Worm (Caenorhabditis elegans) whole organism, L2 larva: Measurements from ENCODE around the gene R09D1.14.

Experiments used
- F13H6.1 ChIP-seq: sonication (generic microtip); optimal IDR thresholded peaks from 2 replicates; lab custom pipeline; 2016; ENCODE audit warnings: missing genetic modification characterization, missing compliant biosample characterization
- R02D3.7 ChIP-seq: fragments of 150-350 bp; optimal IDR thresholded peaks from 2 replicates; lab custom pipeline; 2014; ENCODE audit warnings: missing biosample characterization, missing genetic modification characterization
- ZK546.5 ChIP-seq: sonication (generic microtip); optimal IDR thresholded peaks from 2 replicates; lab custom pipeline; 2017; ENCODE audit warnings: missing biosample characterization, missing genetic modification characterization
- alr-1 ChIP-seq: fragments of 150-350 bp; optimal IDR thresholded peaks from 2 replicates; lab custom pipeline; 2014; ENCODE audit warnings: missing biosample characterization, missing genetic modification characterization
- aly-2 ChIP-seq: fragments of 150-350 bp; optimal IDR thresholded peaks from 2 replicates; lab custom pipeline; 2014; ENCODE audit warnings: missing biosample characterization, missing genetic modification characterization
- ama-1 ChIP-seq: fragments of 150-350 bp; optimal IDR thresholded peaks from 2 replicates; lab custom pipeline; 2018; ENCODE audit warnings: inconsistent platforms
- blmp-1 ChIP-seq: sonication (generic microtip); optimal IDR thresholded peaks from 2 replicates; lab custom pipeline; 2017; ENCODE audit warnings: missing genetic modification characterization, mild to moderate bottlenecking, missing compliant biosample characterization, antibody characterized with exemption, moderate library complexity; ENCODE audit not compliant: insufficient read depth
- ceh-82 ChIP-seq: fragments of 150-350 bp; optimal IDR thresholded peaks from 2 replicates; lab custom pipeline; 2014; ENCODE audit warnings: missing biosample characterization, missing genetic modification characterization
- crh-2 ChIP-seq: sonication (generic microtip); optimal IDR thresholded peaks from 2 replicates; lab custom pipeline; 2017; ENCODE audit warnings: missing biosample characterization, missing genetic modification characterization
- dmd-4 ChIP-seq: sonication (generic microtip); optimal IDR thresholded peaks from 2 replicates; lab custom pipeline; 2017; ENCODE audit warnings: missing biosample characterization, missing genetic modification characterization
- egl-27 ChIP-seq: sonication (generic microtip); optimal IDR thresholded peaks from 3 replicates; lab custom pipeline; 2017; ENCODE audit warnings: missing biosample characterization, missing genetic modification reagents, missing genetic modification characterization
- elt-3 ChIP-seq: sonication (generic microtip); optimal IDR thresholded peaks from 2 replicates; lab custom pipeline; 2017; ENCODE audit warnings: missing biosample characterization, missing genetic modification characterization
- fos-1 ChIP-seq: fragments of 150-350 bp; optimal IDR thresholded peaks from 2 replicates; lab custom pipeline; 2014; ENCODE audit warnings: missing biosample characterization, missing genetic modification characterization
- gmeb-1 ChIP-seq: fragments of 150-350 bp; optimal IDR thresholded peaks from 2 replicates; lab custom pipeline; 2014; ENCODE audit warnings: missing biosample characterization, missing genetic modification characterization
- lin-11 ChIP-seq: fragments of 150-350 bp; sonication (generic microtip); optimal IDR thresholded peaks from 2 replicates; lab custom pipeline; 2014; ENCODE audit warnings: missing biosample characterization, missing genetic modification characterization, inconsistent platforms, mixed read lengths
- lin-13 ChIP-seq: fragments of 150-350 bp; optimal IDR thresholded peaks from 2 replicates; lab custom pipeline; 2014; ENCODE audit warnings: missing biosample characterization, missing genetic modification reagents, missing genetic modification characterization
- lin-39 ChIP-seq: fragments of 150-350 bp; optimal IDR thresholded peaks from 2 replicates; lab custom pipeline; 2014; ENCODE audit warnings: missing biosample characterization, missing genetic modification reagents, missing genetic modification characterization
- lsy-2 ChIP-seq, 2 experiments: fragments of 150-350 bp in 1 of 2; sonication (generic microtip) in 1 of 2; optimal IDR thresholded peaks; 2 replicates each; lab custom pipeline; 2014 to 2017; ENCODE audit warnings: missing biosample characterization in 2 of 2, missing genetic modification characterization in 2 of 2
- mab-5 ChIP-seq: fragments of 150-350 bp; optimal IDR thresholded peaks from 2 replicates; lab custom pipeline; 2014; ENCODE audit warnings: missing biosample characterization, missing genetic modification characterization
- mdl-1 ChIP-seq, 2 experiments: fragments of 150-350 bp in 1 of 2; sonication (generic microtip) in 1 of 2; optimal IDR thresholded peaks; 2 replicates each; lab custom pipeline; 2017; ENCODE audit warnings: missing biosample characterization in 2 of 2, missing genetic modification characterization in 2 of 2
- nhr-10 ChIP-seq: sonication (generic microtip); optimal IDR thresholded peaks from 2 replicates; lab custom pipeline; 2017; ENCODE audit warnings: missing biosample characterization, missing genetic modification characterization
- nhr-12 ChIP-seq: fragments of 150-350 bp; optimal IDR thresholded peaks from 2 replicates; lab custom pipeline; 2014; ENCODE audit warnings: missing biosample characterization, missing genetic modification characterization
- nhr-129 ChIP-seq: fragments of 150-350 bp; optimal IDR thresholded peaks from 2 replicates; lab custom pipeline; 2014; ENCODE audit warnings: missing biosample characterization, missing genetic modification characterization
- nhr-21 ChIP-seq: fragments of 150-350 bp; optimal IDR thresholded peaks from 2 replicates; lab custom pipeline; 2014; ENCODE audit warnings: missing biosample characterization, missing genetic modification characterization
- nhr-237 ChIP-seq: fragments of 150-350 bp; optimal IDR thresholded peaks from 2 replicates; lab custom pipeline; 2014; ENCODE audit warnings: missing biosample characterization, missing genetic modification characterization
- nhr-6 ChIP-seq: fragments of 150-350 bp; optimal IDR thresholded peaks from 2 replicates; lab custom pipeline; 2014; ENCODE audit warnings: missing biosample characterization, missing genetic modification characterization
- peb-1 ChIP-seq: fragments of 150-350 bp; optimal IDR thresholded peaks from 2 replicates; lab custom pipeline; 2014; ENCODE audit warnings: missing biosample characterization, missing genetic modification characterization
- sem-4 ChIP-seq: fragments of 150-350 bp; optimal IDR thresholded peaks from 2 replicates; lab custom pipeline; 2014; ENCODE audit warnings: missing biosample characterization, missing genetic modification reagents, missing genetic modification characterization
- sma-3 ChIP-seq: sonication (generic microtip); optimal IDR thresholded peaks from 2 replicates; lab custom pipeline; 2016; ENCODE audit warnings: missing genetic modification reagents, missing genetic modification characterization, missing compliant biosample characterization
- sma-9 ChIP-seq, 2 experiments: fragments of 150-350 bp in 1 of 2; sonication (generic microtip) in 1 of 2; optimal IDR thresholded peaks; 2 replicates each; lab custom pipeline; 2014 to 2016; ENCODE audit warnings: missing genetic modification characterization in 2 of 2, mild to moderate bottlenecking in 1 of 2, missing biosample characterization in 1 of 2, missing compliant biosample characterization in 1 of 2, missing genetic modification reagents in 1 of 2, moderate library complexity in 1 of 2
- snpc-4 ChIP-seq: fragments of 150-350 bp; optimal IDR thresholded peaks from 2 replicates; lab custom pipeline; 2014; ENCODE audit warnings: missing biosample characterization, missing genetic modification characterization
- unc-39 ChIP-seq: fragments of 150-350 bp; optimal IDR thresholded peaks from 2 replicates; lab custom pipeline; 2014; ENCODE audit warnings: missing biosample characterization, missing genetic modification characterization
- unc-62 ChIP-seq: fragments of 150-350 bp; optimal IDR thresholded peaks from 2 replicates; lab custom pipeline; 2014; ENCODE audit warnings: missing biosample characterization, missing genetic modification reagents, missing genetic modification characterization
- zag-1 ChIP-seq: fragments of 150-350 bp; optimal IDR thresholded peaks from 2 replicates; lab custom pipeline; 2014; ENCODE audit warnings: missing biosample characterization, missing genetic modification characterization
- ztf-1 ChIP-seq: fragments of 200-800 bp; sonication (Bioruptor generic); conservative IDR thresholded peaks from 2 replicates; pipeline ENCODE4 v1.3.6; 2022; ENCODE audit warnings: missing genetic modification characterization, missing compliant biosample characterization
- ztf-11 ChIP-seq: sonication (generic microtip); optimal IDR thresholded peaks from 2 replicates; lab custom pipeline; 2017; ENCODE audit warnings: missing biosample characterization, missing genetic modification characterization
- ztf-4 ChIP-seq: fragments of 150-350 bp; optimal IDR thresholded peaks from 2 replicates; lab custom pipeline; 2014; ENCODE audit warnings: missing biosample characterization, missing genetic modification characterization

R09D1.14 gene

ce11 chrII:9482529-9482928 lies 23.2 kb upstream of the R09D1.14 start:
- TF ChIP-seq gmeb-1 (tag; lab: Kevin White, UChicago) (no peak), lsy-2 (tag; optimal IDR thresholded peaks at IDR 0.05; lab: Kevin White, UChicago) (no peak), egl-27 (tag; lab: Kevin White, UChicago) (no peak), crh-2 (tag; lab: Kevin White, UChicago) (no peak), ztf-11 (tag; lab: Kevin White, UChicago) (no peak), lin-39 (tag; lab: Kevin White, UChicago) (no peak), lin-13 (GFP tag; lab: Kevin White, UChicago) (no peak), nhr-6 (tag; lab: Kevin White, UChicago) (no peak), R02D3.7 (tag; lab: Kevin White, UChicago) (no peak), nhr-12 (tag; lab: Kevin White, UChicago) (no peak)

- no peak for TF ChIP-seq gmeb-1 (tag; lab: Kevin White, UChicago)
- TF ChIP-seq F13H6.1 (tag; lab: Kevin White, UChicago) = peak; percentile 50
- no peak for TF ChIP-seq zag-1
- no peak for TF ChIP-seq ceh-82 (tag; lab: Kevin White, UChicago)
- TF ChIP-seq dmd-4 (tag; lab: Kevin White, UChicago) = no peak
- no peak for TF ChIP-seq ZK546.5 (tag; lab: Kevin White, UChicago)
- TF ChIP-seq nhr-129 (tag; lab: Kevin White, UChicago) = peak; percentile 27
- no peak for TF ChIP-seq mab-5 (tag; lab: Kevin White, UChicago)
- TF ChIP-seq fos-1 = no peak
- TF ChIP-seq blmp-1 (tag; lab: Kevin White, UChicago) = no peak
- TF ChIP-seq mdl-1 (tag; optimal IDR thresholded peaks at IDR 0.05; lab: Kevin White, UChicago) = no peak
- TF ChIP-seq sma-9 (GFP tag; optimal IDR thresholded peaks at IDR 0.05; lab: Kevin White, UChicago) = peak; percentile 41
- no peak for TF ChIP-seq sma-9 (tag; optimal IDR thresholded peaks at IDR 0.05; lab: Kevin White, UChicago)
- TF ChIP-seq ama-1 (lab: Kevin White, UChicago) = no peak
These were observed 22.1 kb upstream of the R09D1.14 start for ce11 chrII:9481427-9481826.

- TF ChIP-seq nhr-12 (tag; lab: Kevin White, UChicago) = no peak
- no peak for TF ChIP-seq mdl-1 (tag; optimal IDR thresholded peaks at IDR 0.05; lab: Kevin White, UChicago)
- no peak for TF ChIP-seq nhr-10 (tag; lab: Kevin White, UChicago)
- no peak for TF ChIP-seq unc-62
- no peak for TF ChIP-seq alr-1
- no peak for TF ChIP-seq snpc-4 (tag; lab: Kevin White, UChicago)
- no peak for TF ChIP-seq lsy-2 (tag; optimal IDR thresholded peaks at IDR 0.05; lab: Kevin White, UChicago)
- TF ChIP-seq aly-2 (tag; lab: Kevin White, UChicago) = no peak
- no peak for TF ChIP-seq ztf-4 (tag; lab: Kevin White, UChicago)
- TF ChIP-seq gmeb-1 (tag; lab: Kevin White, UChicago) = no peak
- no peak for TF ChIP-seq blmp-1 (tag; lab: Kevin White, UChicago)
- TF ChIP-seq egl-27 (tag; lab: Kevin White, UChicago) = no peak
- no peak for TF ChIP-seq sem-4 (tag; lab: Kevin White, UChicago)
- no peak for TF ChIP-seq R02D3.7 (tag; lab: Kevin White, UChicago)
- no peak for TF ChIP-seq elt-3 (tag; lab: Kevin White, UChicago)
- no peak for TF ChIP-seq nhr-6 (tag; lab: Kevin White, UChicago)
- TF ChIP-seq crh-2 (tag; lab: Kevin White, UChicago) = no peak
- no peak for TF ChIP-seq ceh-82 (tag; lab: Kevin White, UChicago)
These were observed 20.6 kb upstream of the R09D1.14 start, which contains the start of gene T19H5.7 for ce11 chrII:9480006-9480405. Gene T19H5.7 (minus strand): TSS chrII:9480106.

ce11 chrII:9477567-9477966 lies 18.2 kb upstream of the R09D1.14 start, which contains the start of gene chil-27:
Gene chil-27 (plus strand): TSS chrII:9477867.
- TF ChIP-seq blmp-1 (tag; lab: Kevin White, UChicago) (no peak), fos-1 (no peak), gmeb-1 (tag; lab: Kevin White, UChicago) (no peak), lin-11 (tag; lab: Kevin White, UChicago) (no peak), ceh-82 (tag; lab: Kevin White, UChicago) (no peak), mab-5 (tag; lab: Kevin White, UChicago) (no peak), ZK546.5 (tag; lab: Kevin White, UChicago) (no peak), nhr-21 (no peak), nhr-237 (tag; lab: Kevin White, UChicago) (no peak), peb-1 (no peak), unc-39 (tag; lab: Kevin White, UChicago) (no peak), R02D3.7 (tag; lab: Kevin White, UChicago) (no peak), sma-3 (GFP tag; lab: Kevin White, UChicago) (no peak), snpc-4 (tag; lab: Kevin White, UChicago) (no peak), ztf-1 (no peak), unc-62 (no peak), lin-13 (GFP tag; lab: Kevin White, UChicago) (no peak)
- TF ChIP-seq, all 48 proteins: peak for 0
